Fruit fly (Drosophila melanogaster) whole organism, embryonic: ENCODE measurements around the gene Sk1.
A peak's percentile ranks its signal among the peaks of the same experiment; 100 is the strongest.

ENCODE experiments used
- ATbp ChIP-seq: fragments of 200-800 bp; sonication (Bioruptor generic); optimal IDR thresholded peaks from 2 replicates; lab custom pipeline; 2017; ENCODE audit warnings: missing biosample characterization, mild to moderate bottlenecking, missing genetic modification characterization, missing genetic modification reagents
- Awh ChIP-seq: fragments of 200-800 bp; sonication (Bioruptor generic); IDR thresholded peaks from 2 replicates; pipeline ENCODE4, ENCODE4 v1.3.6; 2022; ENCODE audit warnings: missing biosample characterization, missing genetic modification characterization
- Bdp1 ChIP-seq: fragments of 200-800 bp; sonication (Bioruptor generic); optimal IDR thresholded peaks from 3 replicates; lab custom pipeline; 2016; ENCODE audit warnings: missing biosample characterization, missing genetic modification characterization
- CG10431 ChIP-seq: fragments of 200-800 bp; sonication (Bioruptor generic); optimal IDR thresholded peaks from 3 replicates; lab custom pipeline; 2018; ENCODE audit warnings: missing biosample characterization, mild to moderate bottlenecking, missing genetic modification characterization
- CG11093 ChIP-seq: fragments of 200-800 bp; sonication (Bioruptor generic); IDR thresholded peaks from 3 replicates; pipeline ENCODE4 v1.3.6; 2022; ENCODE audit warnings: missing biosample characterization, missing genetic modification characterization
- CG11247 ChIP-seq: fragments of 200-800 bp; sonication (Bioruptor generic); IDR thresholded peaks from 2 replicates; pipeline ENCODE4 v1.3.6; 2022; ENCODE audit warnings: missing biosample characterization, missing genetic modification characterization
- CG11456 ChIP-seq: fragments of 200-800 bp; sonication (Bioruptor generic); IDR thresholded peaks from 3 replicates; pipeline ENCODE4 v1.3.6; 2022; ENCODE audit warnings: missing biosample characterization, missing genetic modification characterization
- CG12071 ChIP-seq: fragments of 200-800 bp; sonication (Bioruptor generic); optimal IDR thresholded peaks from 3 replicates; lab custom pipeline; 2018; ENCODE audit warnings: missing biosample characterization, mild to moderate bottlenecking, missing genetic modification characterization
- CG13287 ChIP-seq: fragments of 200-800 bp; sonication (Bioruptor generic); IDR thresholded peaks from 2 replicates; pipeline ENCODE4 v1.3.6; 2022; ENCODE audit warnings: missing biosample characterization, missing genetic modification characterization; ENCODE audit not compliant: partially characterized antibody
- CG14050 ChIP-seq: fragments of 200-800 bp; sonication (Bioruptor generic); IDR thresholded peaks from 3 replicates; pipeline ENCODE4 v1.3.6; 2022; ENCODE audit warnings: missing biosample characterization, missing genetic modification characterization
- CG14710 ChIP-seq: fragments of 200-800 bp; sonication (Bioruptor generic); optimal IDR thresholded peaks from 3 replicates; lab custom pipeline; 2019; ENCODE audit warnings: missing biosample characterization, mild to moderate bottlenecking, missing genetic modification characterization, moderate library complexity
- CG1529 ChIP-seq: fragments of 200-800 bp; sonication (Bioruptor generic); optimal IDR thresholded peaks from 3 replicates; lab custom pipeline; 2018; ENCODE audit warnings: missing biosample characterization, missing genetic modification characterization
- CG16815 ChIP-seq: fragments of 200-800 bp; sonication (Bioruptor generic); optimal IDR thresholded peaks from 3 replicates; lab custom pipeline; 2017; ENCODE audit warnings: missing biosample characterization, mild to moderate bottlenecking, missing genetic modification characterization
- CG16863 ChIP-seq: fragments of 200-800 bp; sonication (Bioruptor generic); optimal IDR thresholded peaks from 3 replicates; lab custom pipeline; 2016; ENCODE audit warnings: missing biosample characterization, missing genetic modification characterization
- CG17568 ChIP-seq: fragments of 200-800 bp; sonication (Bioruptor generic); optimal IDR thresholded peaks from 2 replicates; lab custom pipeline; 2018; ENCODE audit warnings: missing biosample characterization, mild to moderate bottlenecking, missing genetic modification characterization, moderate library complexity
- CG1832 ChIP-seq: fragments of 200-800 bp; sonication (Bioruptor generic); optimal IDR thresholded peaks from 2 replicates; lab custom pipeline; 2017; ENCODE audit warnings: missing biosample characterization, mild to moderate bottlenecking, missing genetic modification characterization, inconsistent platforms
- CG2199 ChIP-seq: fragments of 200-800 bp; sonication (Bioruptor generic); IDR thresholded peaks from 3 replicates; pipeline ENCODE4 v1.3.6; 2022; ENCODE audit warnings: missing biosample characterization, missing genetic modification characterization
- CG2202 ChIP-seq: fragments of 200-800 bp; sonication (Bioruptor generic); optimal IDR thresholded peaks from 2 replicates; lab custom pipeline; 2018; ENCODE audit warnings: missing biosample characterization, mild to moderate bottlenecking, missing genetic modification characterization
- CG31224 ChIP-seq: fragments of 200-800 bp; sonication (Bioruptor generic); IDR thresholded peaks from 2 replicates; pipeline ENCODE4 v1.3.6; 2022; ENCODE audit warnings: missing biosample characterization, missing genetic modification characterization
- CG31388 ChIP-seq: fragments of 200-800 bp; sonication (Bioruptor generic); optimal IDR thresholded peaks from 2 replicates; lab custom pipeline; 2016; ENCODE audit warnings: missing biosample characterization, missing genetic modification characterization
- CG34422 ChIP-seq: fragments of 200-800 bp; sonication (Bioruptor generic); IDR thresholded peaks from 3 replicates; pipeline ENCODE4 v1.3.6; 2022; ENCODE audit warnings: missing biosample characterization, missing genetic modification characterization
- CG5953 ChIP-seq: fragments of 200-800 bp; sonication (Bioruptor generic); IDR thresholded peaks from 2 replicates; pipeline ENCODE4 v1.3.6; 2022; ENCODE audit warnings: missing biosample characterization, missing genetic modification characterization
- CG7556 ChIP-seq: fragments of 200-800 bp; sonication (Bioruptor generic); optimal IDR thresholded peaks from 2 replicates; lab custom pipeline; 2017; ENCODE audit warnings: missing biosample characterization, mild to moderate bottlenecking, missing genetic modification characterization
- CG7963 ChIP-seq: fragments of 200-800 bp; sonication (Bioruptor generic); IDR thresholded peaks from 3 replicates; pipeline ENCODE4 v1.3.6; 2022; ENCODE audit warnings: missing biosample characterization, missing genetic modification characterization; ENCODE audit not compliant: partially characterized antibody
- CG8478 ChIP-seq: fragments of >200 bp; optimal IDR thresholded peaks from 2 replicates; lab custom pipeline; 2018
- CG8924 ChIP-seq: fragments of 200-800 bp; optimal IDR thresholded peaks from 3 replicates; lab custom pipeline; 2019; ENCODE audit warnings: missing biosample characterization, mild to moderate bottlenecking, missing genetic modification characterization, moderate library complexity
- CG9727 ChIP-seq: fragments of 200-800 bp; sonication (Bioruptor generic); optimal IDR thresholded peaks from 3 replicates; lab custom pipeline; 2017; ENCODE audit warnings: missing biosample characterization, mild to moderate bottlenecking, missing genetic modification characterization
- Dbx ChIP-seq: fragments of 200-800 bp; sonication (Bioruptor generic); IDR thresholded peaks from 3 replicates; pipeline ENCODE4 v1.3.6; 2022; ENCODE audit warnings: missing biosample characterization, missing genetic modification characterization
- Elba2 ChIP-seq: fragments of 200-800 bp; sonication (Bioruptor generic); optimal IDR thresholded peaks from 3 replicates; lab custom pipeline; 2016; ENCODE audit warnings: missing biosample characterization, missing genetic modification characterization
- HmgZ ChIP-seq: fragments of 200-800 bp; sonication (Bioruptor generic); optimal IDR thresholded peaks from 2 replicates; lab custom pipeline; 2018; ENCODE audit warnings: missing biosample characterization, mild to moderate bottlenecking, missing genetic modification characterization
- Nf-YB ChIP-seq: fragments of 200-800 bp; sonication (Bioruptor generic); optimal IDR thresholded peaks from 3 replicates; lab custom pipeline; 2019; ENCODE audit warnings: missing biosample characterization, mild to moderate bottlenecking, missing genetic modification characterization, moderate library complexity
- Ssrp ChIP-seq: fragments of 200-800 bp; sonication (Bioruptor generic); optimal IDR thresholded peaks from 2 replicates; lab custom pipeline; 2018; ENCODE audit warnings: missing biosample characterization, mild to moderate bottlenecking, missing genetic modification characterization, moderate library complexity
- Tbp ChIP-seq: fragments of >200 bp; optimal IDR thresholded peaks from 2 replicates; lab custom pipeline; 2018; ENCODE audit warnings: missing biosample characterization, missing genetic modification characterization
- bowl ChIP-seq: fragments of 200-800 bp; sonication (Bioruptor generic); IDR thresholded peaks from 2 replicates; pipeline ENCODE4 v1.3.6; 2022; ENCODE audit warnings: missing biosample characterization, missing genetic modification characterization
- caup ChIP-seq: fragments of 200-800 bp; sonication (Bioruptor generic); optimal IDR thresholded peaks from 3 replicates; lab custom pipeline; 2017; ENCODE audit warnings: missing biosample characterization, mild to moderate bottlenecking, missing genetic modification characterization, moderate library complexity; ENCODE audit not compliant: severe bottlenecking
- cg ChIP-seq: fragments of 200-800 bp; sonication (Bioruptor generic); optimal IDR thresholded peaks from 3 replicates; lab custom pipeline; 2019; ENCODE audit warnings: missing biosample characterization, mild to moderate bottlenecking, missing genetic modification characterization, moderate library complexity
- disco-r ChIP-seq: fragments of 200-800 bp; sonication (Bioruptor generic); optimal IDR thresholded peaks from 2 replicates; lab custom pipeline; 2016; ENCODE audit warnings: missing biosample characterization, missing genetic modification characterization
- fu2 ChIP-seq: fragments of 200-800 bp; sonication (Bioruptor generic); optimal IDR thresholded peaks from 2 replicates; lab custom pipeline; 2016; ENCODE audit warnings: missing biosample characterization, missing genetic modification characterization
- gem ChIP-seq: fragments of 200-800 bp; sonication (Bioruptor generic); optimal IDR thresholded peaks from 2 replicates; lab custom pipeline; 2019; ENCODE audit warnings: missing biosample characterization, mild to moderate bottlenecking, missing genetic modification characterization, moderate library complexity
- lov ChIP-seq, 2 experiments: fragments of 200-800 bp in 1 of 2; fragments of >200 bp in 1 of 2; sonication (Bioruptor generic) in 1 of 2; IDR thresholded peaks in 1 of 2; optimal IDR thresholded peaks in 1 of 2; 2 replicates in 1 of 2; 3 replicates in 1 of 2; pipeline versions ENCODE4 v1.3.6 to Lab custom; 2017 to 2022; ENCODE audit warnings: missing biosample characterization in 1 of 2, missing genetic modification characterization in 1 of 2
- odd ChIP-seq: fragments of 200-800 bp; sonication (Bioruptor generic); optimal IDR thresholded peaks from 2 replicates; lab custom pipeline; 2017; ENCODE audit warnings: missing biosample characterization, mild to moderate bottlenecking, missing genetic modification characterization
- pros ChIP-seq: fragments of 200-800 bp; sonication (Bioruptor generic); optimal IDR thresholded peaks from 3 replicates; lab custom pipeline; 2019; ENCODE audit warnings: missing biosample characterization, mild to moderate bottlenecking, missing genetic modification characterization, moderate library complexity
- sc ChIP-seq, 3 experiments: fragments of >200 bp in 2 of 3; fragments of 200-800 bp in 1 of 3; sonication (Bioruptor generic) in 1 of 3; optimal IDR thresholded peaks; 2 replicates in 2 of 3; 3 replicates in 1 of 3; lab custom pipeline; 2017; ENCODE audit warnings: mild to moderate bottlenecking in 1 of 3, missing biosample characterization in 1 of 3, missing genetic modification characterization in 1 of 3, missing genetic modification reagents in 1 of 3
- tna ChIP-seq: fragments of 200-800 bp; sonication (Bioruptor generic); IDR thresholded peaks from 2 replicates; pipeline ENCODE4 v1.3.6; 2022; ENCODE audit warnings: missing biosample characterization, missing genetic modification characterization; ENCODE audit not compliant: partially characterized antibody
- vnd ChIP-seq: fragments of 200-800 bp; sonication (Bioruptor generic); IDR thresholded peaks from 3 replicates; pipeline ENCODE4 v1.3.6; 2022; ENCODE audit warnings: missing biosample characterization, missing genetic modification characterization; ENCODE audit not compliant: partially characterized antibody
- wek ChIP-seq: fragments of 200-800 bp; sonication (Bioruptor generic); optimal IDR thresholded peaks from 3 replicates; lab custom pipeline; 2018; ENCODE audit warnings: missing biosample characterization, mild to moderate bottlenecking, missing genetic modification characterization, moderate library complexity
- zen ChIP-seq: fragments of 200-800 bp; sonication (Bioruptor generic); optimal IDR thresholded peaks from 3 replicates; lab custom pipeline; 2018; ENCODE audit warnings: missing biosample characterization, mild to moderate bottlenecking, missing genetic modification characterization, moderate library complexity
- zf30C ChIP-seq: fragments of 200-800 bp; sonication (Bioruptor generic); optimal IDR thresholded peaks from 3 replicates; lab custom pipeline; 2018; ENCODE audit warnings: missing biosample characterization, mild to moderate bottlenecking, missing genetic modification characterization

The Sk1 gene

DNA sequence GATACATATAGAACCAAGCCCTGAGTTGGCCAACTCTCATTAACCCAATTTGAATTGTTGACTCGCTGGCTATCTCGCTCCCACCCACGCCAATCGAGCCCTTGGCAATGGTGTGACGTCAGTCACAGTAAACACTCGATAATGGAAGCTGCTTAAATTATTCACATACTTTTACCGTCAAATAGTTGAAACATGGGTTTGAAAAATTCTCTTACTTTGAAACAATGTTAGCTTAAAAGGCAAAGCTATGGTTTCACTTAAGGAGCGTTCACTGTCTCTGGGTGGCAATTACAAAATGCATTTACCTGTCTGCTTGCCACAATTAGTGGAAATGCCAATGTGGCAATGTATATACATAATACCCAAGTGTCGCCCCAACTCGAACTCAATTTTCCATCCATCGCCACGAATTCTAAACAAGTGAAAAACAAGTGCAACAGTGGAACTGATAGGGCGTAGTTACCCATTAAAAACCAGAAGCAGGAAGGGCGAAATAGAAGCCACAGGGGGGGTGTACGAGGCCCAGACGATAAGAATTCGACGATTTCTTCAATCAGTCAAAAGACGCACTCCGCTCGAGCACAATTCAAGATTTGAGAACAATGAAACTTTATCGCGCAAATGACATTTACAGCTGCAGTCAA lies 7.3 kb downstream of the Sk1 start (continued):
- TF ChIP-seq Bdp1 (GFP tag; lab: Kevin White, UChicago) (peak; percentile 57), CG1529 (peak; percentile 70), CG16815 (GFP tag; lab: Kevin White, UChicago) (peak; percentile 67), Ssrp (tag; lab: Kevin White, UChicago) (peak; percentile 77), CG2202 (tag; lab: Kevin White, UChicago) (peak; percentile 43), CG11247 (GFP tag; lab: Robert Waterston, UW) (peak; percentile 90), Elba2 (GFP tag; lab: Kevin White, UChicago) (peak; percentile 73), Awh (GFP tag; lab: Robert Waterston, UW) (peak; percentile 85), ATbp (GFP tag; lab: Kevin White, UChicago) (peak; percentile 78), CG16863 (GFP tag; lab: Kevin White, UChicago) (peak; percentile 82), CG10431 (GFP tag; lab: Kevin White, UChicago) (peak; percentile 52), CG12071 (GFP tag; lab: Kevin White, UChicago) (peak; percentile 88), gem (tag; lab: Kevin White, UChicago) (peak; percentile 86), fu2 (GFP tag; lab: Kevin White, UChicago) (peak; percentile 83), Nf-YB (GFP tag; lab: Kevin White, UChicago) (peak; percentile 57), CG31388 (peak; percentile 66), CG13287 (no peak), CG8478 (no peak), CG7556 (GFP tag; lab: Kevin White, UChicago) (peak; percentile 81), tna (GFP tag; lab: Robert Waterston, UW) (no peak), caup (peak; percentile 80), CG8924 (tag; lab: Kevin White, UChicago) (peak; percentile 80), odd (GFP tag; lab: Kevin White, UChicago) (peak; percentile 84), CG34422 (GFP tag; lab: Robert Waterston, UW) (peak; percentile 91), vnd (GFP tag; lab: Robert Waterston, UW) (no peak), CG9727 (GFP tag; lab: Kevin White, UChicago) (peak; percentile 72), CG14050 (GFP tag; lab: Robert Waterston, UW) (peak; percentile 81), CG5953 (GFP tag; lab: Robert Waterston, UW) (peak; percentile 89), sc (optimal IDR thresholded peaks at IDR 0.05; lab: Kevin White, UChicago) (no peak), sc (GFP tag; optimal IDR thresholded peaks at IDR 0.05; lab: Kevin White, UChicago) (peak; percentile 29), HmgZ (tag; lab: Kevin White, UChicago) (peak; percentile 76), wek (GFP tag; lab: Kevin White, UChicago) (peak; percentile 74), CG11093 (GFP tag; lab: Robert Waterston, UW) (peak; percentile 82), CG14710 (tag; lab: Kevin White, UChicago) (peak; percentile 44), zf30C (GFP tag; lab: Kevin White, UChicago) (no peak), Dbx (GFP tag; lab: Robert Waterston, UW) (peak; percentile 79), CG31224 (peak; percentile 63), pros (no peak), lov (optimal IDR thresholded peaks at IDR 0.05; lab: Kevin White, UChicago) (no peak), lov (GFP tag; IDR thresholded peaks at IDR 0.05; lab: Robert Waterston, UW) (peak; percentile 51; the same call in 1 of the 3 replicates), CG17568 (GFP tag; lab: Kevin White, UChicago) (peak; percentile 64), Tbp (GFP tag; lab: Kevin White, UChicago) (no peak), CG7963 (GFP tag; lab: Robert Waterston, UW) (no peak), disco-r (peak; percentile 47), bowl (GFP tag; lab: Robert Waterston, UW) (peak; percentile 75), CG1832 (GFP tag; lab: Kevin White, UChicago) (no peak), zen (tag; lab: Kevin White, UChicago) (peak; percentile 95), CG11456 (GFP tag; lab: Robert Waterston, UW) (peak; percentile 88), cg (GFP tag; lab: Kevin White, UChicago) (peak; percentile 22), CG2199 (GFP tag; lab: Robert Waterston, UW) (peak; percentile 80; the same call in 1 of the 3 replicates)
